Comparison of ENCODE assay signal across 2 worm cellular contexts in genomic region chrV:1378010-1378409, ce11.
TF ChIP-seq lines count a peak whose summit lies in the region.

No protein-coding gene starts in this region.

TF ChIP-seq in whole organism, L4 larva, 104 proteins besides CTCF, POLR2A, EP300 and RAD21:
- TF ChIP-seq unc-62 (GFP tag; optimal IDR thresholded peaks at IDR 0.05 in 1 of 2; lab: Kevin White, UChicago): peak in 1 of 2 experiments; percentile 27
- no peak for TF ChIP-seq unc-62 (tag; optimal IDR thresholded peaks at IDR 0.05; lab: Kevin White, UChicago)
- peak; percentile 83 for TF ChIP-seq set-16 (GFP tag; IDR thresholded peaks at IDR 0.05; lab: Robert Waterston, UW)
- no peak for TF ChIP-seq Y105C5A.15 (GFP tag; IDR thresholded peaks at IDR 0.05; lab: Robert Waterston, UW)

TF ChIP-seq in whole organism, young adult, 124 proteins besides CTCF, POLR2A, EP300 and RAD21:
- TF ChIP-seq zfh-2 (GFP tag; conservative IDR thresholded peaks at IDR 0.05; lab: Robert Waterston, UW): peak; percentile 84
- no peak for TF ChIP-seq die-1 (tag; optimal IDR thresholded peaks at IDR 0.05; lab: Kevin White, UChicago)
- TF ChIP-seq C06A6.2 (GFP tag; conservative IDR thresholded peaks at IDR 0.05; lab: Robert Waterston, UW): no peak
- TF ChIP-seq egrh-3 (GFP tag; IDR thresholded peaks at IDR 0.05; lab: Robert Waterston, UW): peak; percentile 51; the same call in 1 of the 2 replicates
- 0 out of 2 replicates have a peak, but pooled peaks have one; percentile 6 for TF ChIP-seq mcd-1 (GFP tag; IDR thresholded peaks at IDR 0.05; lab: Robert Waterston, UW)
- no peak for TF ChIP-seq ekl-4 (GFP tag; IDR thresholded peaks at IDR 0.05; lab: Robert Waterston, UW)
